Worm (Caenorhabditis elegans) whole organism, midembryonic: ENCODE measurements around the gene hlh-30.

Experiments
- T22C8.4 ChIP-seq: fragments of 200-800 bp; sonication (Bioruptor generic); IDR thresholded peaks from 2 replicates; pipeline ENCODE4 v1.3.6; 2022; ENCODE audit warnings: missing genetic modification characterization, missing compliant biosample characterization
- cog-1 ChIP-seq: sonication (generic microtip); optimal IDR thresholded peaks from 2 replicates; lab custom pipeline; 2016; ENCODE audit warnings: missing genetic modification characterization, missing compliant biosample characterization
- flt-1 ChIP-seq: fragments of 200-800 bp; sonication (Bioruptor generic); IDR thresholded peaks from 2 replicates; pipeline ENCODE4 v1.3.6; 2022; ENCODE audit warnings: missing genetic modification characterization, missing compliant biosample characterization
- klf-2 ChIP-seq: fragments of 200-800 bp; sonication (Bioruptor generic); conservative IDR thresholded peaks from 2 replicates; pipeline ENCODE4 v1.3.6; 2022; ENCODE audit warnings: missing genetic modification reagents, missing genetic modification characterization, missing compliant biosample characterization
- med-1 ChIP-seq: sonication (generic microtip); optimal IDR thresholded peaks from 2 replicates; lab custom pipeline; 2017; ENCODE audit warnings: missing genetic modification characterization, mild to moderate bottlenecking, missing compliant biosample characterization, antibody characterized with exemption, missing genetic modification reagents; ENCODE audit not compliant: insufficient read depth
- ref-1 ChIP-seq: fragments of 200-800 bp; sonication (Bioruptor generic); conservative IDR thresholded peaks from 2 replicates; pipeline ENCODE4 v1.3.6; 2022; ENCODE audit warnings: missing genetic modification reagents, missing genetic modification characterization, missing compliant biosample characterization
- tab-1 ChIP-seq: fragments of 200-800 bp; sonication (Bioruptor generic); IDR thresholded peaks from 2 replicates; pipeline ENCODE4 v1.3.6; 2022; ENCODE audit warnings: missing genetic modification characterization, missing compliant biosample characterization
- ztf-23 ChIP-seq: fragments of 200-800 bp; sonication (Bioruptor generic); IDR thresholded peaks from 2 replicates; pipeline ENCODE4 v1.3.6; 2022; ENCODE audit warnings: missing genetic modification reagents, missing genetic modification characterization, missing compliant biosample characterization
- ztf-29 ChIP-seq: fragments of 200-800 bp; sonication (Bioruptor generic); IDR thresholded peaks from 2 replicates; pipeline ENCODE4 v1.3.6; 2022; ENCODE audit warnings: missing genetic modification reagents, missing genetic modification characterization, missing compliant biosample characterization

hlh-30 gene

DNA sequence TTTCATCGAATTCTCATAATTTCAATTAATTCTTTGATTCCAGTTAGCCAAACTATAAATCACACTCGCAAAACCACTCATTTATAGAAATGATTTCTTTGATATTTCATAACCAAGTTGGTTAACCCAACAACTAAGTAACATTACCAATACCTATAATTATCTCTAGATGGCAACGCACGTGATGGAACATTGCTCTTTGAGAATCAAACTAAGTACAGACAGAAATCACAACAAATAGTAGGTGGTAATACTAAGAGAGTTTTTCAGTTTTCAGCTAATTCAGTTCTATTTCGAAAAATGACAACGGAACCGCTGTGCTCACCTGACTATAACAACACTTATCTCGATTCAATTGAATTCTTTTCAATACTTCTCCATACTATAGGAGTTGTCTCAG, 53.1 kb downstream of the hlh-30 start, which contains the start of gene srh-223:
srh-223 (plus strand) TSS at position 301 of the 400 bp plus-strand sequence.
- TF ChIP-seq ztf-23 (GFP tag; lab: Robert Waterston, UW) (no peak), ref-1 (no peak), T22C8.4 (GFP tag; lab: Robert Waterston, UW) (no peak), flt-1 (GFP tag; lab: Robert Waterston, UW) (no peak), ztf-29 (GFP tag; lab: Robert Waterston, UW) (no peak), med-1 (GFP tag; lab: Kevin White, UChicago) (no peak), cog-1 (no peak), tab-1 (GFP tag; lab: Robert Waterston, UW) (no peak), klf-2 (GFP tag; lab: Robert Waterston, UW) (no peak)

DNA sequence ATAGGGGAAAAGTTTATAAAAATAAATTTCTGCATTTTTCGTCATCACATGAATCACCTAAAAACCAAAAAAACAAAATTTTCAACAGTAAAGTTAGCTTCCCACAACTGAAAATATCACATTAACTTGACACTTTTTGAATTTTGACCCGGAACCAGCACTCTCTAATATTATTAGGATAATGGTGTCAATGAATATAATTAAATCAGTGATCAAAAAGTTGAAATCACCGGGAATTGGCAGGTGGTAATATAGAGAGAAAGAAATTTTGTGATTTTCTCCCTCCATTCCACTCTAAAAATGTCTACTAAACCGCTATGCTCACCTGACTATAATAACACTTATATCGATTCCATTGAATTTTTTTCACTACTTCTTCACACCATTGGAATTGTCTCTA, 55.2 kb downstream of the hlh-30 start, which contains the start of gene srh-222:
srh-222 (plus strand) TSS at position 301 of the 400 bp plus-strand sequence.
- TF ChIP-seq ref-1, result no peak
- TF ChIP-seq ztf-29 (GFP tag; lab: Robert Waterston, UW), result no peak
- TF ChIP-seq T22C8.4 (GFP tag; lab: Robert Waterston, UW), result no peak
- TF ChIP-seq med-1 (GFP tag; lab: Kevin White, UChicago), result no peak
- no peak for TF ChIP-seq tab-1 (GFP tag; lab: Robert Waterston, UW)
- TF ChIP-seq cog-1, result no peak
- no peak for TF ChIP-seq klf-2 (GFP tag; lab: Robert Waterston, UW)
- TF ChIP-seq ztf-23 (GFP tag; lab: Robert Waterston, UW), result no peak

DNA sequence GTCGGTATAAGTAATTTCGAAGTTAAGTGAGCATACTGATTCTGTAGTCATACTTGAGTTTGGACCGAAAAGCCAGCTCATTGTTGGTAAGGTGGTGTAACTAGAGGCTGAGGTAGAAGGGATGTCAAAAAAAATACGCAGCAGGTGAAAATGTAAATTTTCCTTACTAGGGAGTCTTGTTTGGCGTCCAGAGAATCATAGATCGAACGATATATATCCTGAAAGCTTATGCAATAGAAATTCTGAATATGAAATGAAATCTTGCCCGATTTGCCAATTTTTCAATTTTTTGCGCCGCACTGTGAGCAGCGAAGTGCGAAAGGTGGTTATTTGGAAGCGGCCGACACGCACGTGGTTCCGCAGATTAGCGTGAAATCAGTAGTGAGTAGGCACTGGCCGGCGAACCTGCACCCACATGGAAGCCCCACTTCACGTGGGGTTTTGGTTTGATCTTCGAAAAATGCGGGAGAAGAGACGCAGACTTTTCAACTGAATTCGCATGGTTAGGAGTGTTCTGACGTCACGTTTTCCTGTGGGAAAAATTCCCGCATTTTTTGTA, 56.7 kb downstream of the hlh-30 start, which contains the start of gene srh-220:
srh-220 (minus strand) TSS at position 51 of the 559 bp plus-strand sequence.
- TF ChIP-seq med-1 (GFP tag; lab: Kevin White, UChicago) (no peak), ztf-23 (GFP tag; lab: Robert Waterston, UW) (no peak), T22C8.4 (GFP tag; lab: Robert Waterston, UW) (no peak), flt-1 (GFP tag; lab: Robert Waterston, UW) (no peak), ref-1 (no peak), tab-1 (GFP tag; lab: Robert Waterston, UW) (no peak), klf-2 (GFP tag; lab: Robert Waterston, UW) (no peak), cog-1 (no peak), ztf-29 (GFP tag; lab: Robert Waterston, UW) (no peak)

DNA sequence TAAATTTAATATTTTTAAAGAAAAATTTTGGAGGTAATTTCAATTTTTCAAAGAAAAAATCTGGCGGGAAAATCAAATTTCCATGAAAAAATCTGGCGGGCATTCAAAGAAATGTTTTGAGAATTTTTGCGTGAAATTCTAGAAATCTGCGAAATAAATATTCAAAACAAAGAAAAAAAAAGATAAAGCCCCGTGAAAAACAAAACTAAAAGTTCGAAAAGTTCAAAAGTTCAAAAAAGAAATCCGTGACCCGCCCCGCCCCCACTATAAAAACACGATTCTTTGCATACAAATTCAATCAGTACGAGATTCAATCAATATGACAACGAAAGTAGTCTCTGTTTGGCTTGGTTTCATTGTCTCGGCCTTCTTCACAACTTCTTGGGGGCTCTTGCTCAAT, 61.7 kb downstream of the hlh-30 start, which contains the start of gene clec-79:
clec-79 (plus strand) TSS at position 301 of the 400 bp plus-strand sequence.
- TF ChIP-seq med-1 (GFP tag; lab: Kevin White, UChicago), result no peak
- TF ChIP-seq klf-2 (GFP tag; lab: Robert Waterston, UW), result no peak
- TF ChIP-seq cog-1, result no peak
- no peak for TF ChIP-seq ztf-23 (GFP tag; lab: Robert Waterston, UW)

DNA sequence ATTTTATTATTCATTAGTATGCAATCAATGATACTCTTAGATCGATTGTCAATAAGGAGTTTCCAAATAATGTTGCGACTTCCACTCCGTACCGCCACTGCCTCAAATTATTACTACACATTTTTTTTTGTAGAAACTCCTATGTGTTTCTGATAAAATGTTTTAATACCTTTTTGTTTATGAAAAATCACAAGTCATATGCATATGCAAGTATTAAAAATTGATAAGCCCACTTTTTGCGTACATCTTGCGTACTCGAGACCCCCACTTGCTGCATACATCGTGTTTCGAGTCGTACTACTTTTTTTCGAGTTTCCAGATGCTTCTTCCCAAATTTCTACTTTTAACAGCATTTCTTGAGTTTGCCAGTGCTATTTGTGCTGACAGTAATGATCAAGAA, 69.7 kb downstream of the hlh-30 start, which contains the start of gene clec-76:
clec-76 (plus strand) TSS at position 234 of the 400 bp plus-strand sequence.
- no peak for TF ChIP-seq ztf-29 (GFP tag; lab: Robert Waterston, UW)
- TF ChIP-seq tab-1 (GFP tag; lab: Robert Waterston, UW), result no peak
- TF ChIP-seq flt-1 (GFP tag; lab: Robert Waterston, UW), result no peak
- no peak for TF ChIP-seq T22C8.4 (GFP tag; lab: Robert Waterston, UW)
- TF ChIP-seq ref-1, result no peak
- no peak for TF ChIP-seq klf-2 (GFP tag; lab: Robert Waterston, UW)
- TF ChIP-seq cog-1, result no peak
- TF ChIP-seq ztf-23 (GFP tag; lab: Robert Waterston, UW), result no peak
- TF ChIP-seq med-1 (GFP tag; lab: Kevin White, UChicago), result no peak
